Fruit fly (Drosophila melanogaster): Measurements from ENCODE around the gene CG10298.

DNA sequence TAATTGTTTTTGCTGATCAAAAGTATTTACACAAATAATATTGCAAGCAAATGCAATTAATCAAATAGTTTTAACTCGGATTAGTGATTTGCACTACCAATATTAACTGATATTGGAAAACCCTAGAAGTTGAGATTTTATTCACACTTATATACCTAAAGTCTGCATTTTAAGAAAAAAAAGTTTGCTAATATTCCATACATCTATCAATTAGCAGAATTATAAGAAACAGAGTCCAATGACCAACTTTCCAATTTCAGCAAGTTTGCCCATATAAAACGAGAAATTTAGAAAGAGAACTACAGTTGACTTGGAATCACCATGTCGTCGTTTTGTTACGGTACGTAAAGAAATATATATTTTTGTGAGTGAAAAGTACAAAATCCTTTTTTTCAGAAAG, 36.2 kb upstream of the CG10298 start, which contains the start of gene CG46026:
- TF ChIP-seq psq (optimal IDR thresholded peaks at IDR 0.05) (no peak), Myc (optimal IDR thresholded peaks at IDR 0.05) (no peak), Sin3A (optimal IDR thresholded peaks at IDR 0.05) (no peak), ttk (optimal IDR thresholded peaks at IDR 0.05) (no peak)
